Worm (Caenorhabditis elegans) whole organism, L2 larva: Measurements from ENCODE around the gene srw-63.

Source experiments
- ZK546.5 ChIP-seq: sonication (generic microtip); optimal IDR thresholded peaks from 2 replicates; lab custom pipeline; 2017; ENCODE audit warnings: missing biosample characterization, missing genetic modification characterization
- alr-1 ChIP-seq: fragments of 150-350 bp; optimal IDR thresholded peaks from 2 replicates; lab custom pipeline; 2014; ENCODE audit warnings: missing biosample characterization, missing genetic modification characterization
- ama-1 ChIP-seq: fragments of 150-350 bp; optimal IDR thresholded peaks from 2 replicates; lab custom pipeline; 2018; ENCODE audit warnings: inconsistent platforms
- dmd-4 ChIP-seq: sonication (generic microtip); optimal IDR thresholded peaks from 2 replicates; lab custom pipeline; 2017; ENCODE audit warnings: missing biosample characterization, missing genetic modification characterization
- egl-27 ChIP-seq: sonication (generic microtip); optimal IDR thresholded peaks from 3 replicates; lab custom pipeline; 2017; ENCODE audit warnings: missing biosample characterization, missing genetic modification reagents, missing genetic modification characterization
- fos-1 ChIP-seq: fragments of 150-350 bp; optimal IDR thresholded peaks from 2 replicates; lab custom pipeline; 2014; ENCODE audit warnings: missing biosample characterization, missing genetic modification characterization
- lin-39 ChIP-seq: fragments of 150-350 bp; optimal IDR thresholded peaks from 2 replicates; lab custom pipeline; 2014; ENCODE audit warnings: missing biosample characterization, missing genetic modification reagents, missing genetic modification characterization
- lsy-2 ChIP-seq, 2 experiments: fragments of 150-350 bp in 1 of 2; sonication (generic microtip) in 1 of 2; optimal IDR thresholded peaks; 2 replicates each; lab custom pipeline; 2014 to 2017; ENCODE audit warnings: missing biosample characterization in 2 of 2, missing genetic modification characterization in 2 of 2
- nhr-237 ChIP-seq: fragments of 150-350 bp; optimal IDR thresholded peaks from 2 replicates; lab custom pipeline; 2014; ENCODE audit warnings: missing biosample characterization, missing genetic modification characterization
- sem-4 ChIP-seq: fragments of 150-350 bp; optimal IDR thresholded peaks from 2 replicates; lab custom pipeline; 2014; ENCODE audit warnings: missing biosample characterization, missing genetic modification reagents, missing genetic modification characterization
- snpc-4 ChIP-seq: fragments of 150-350 bp; optimal IDR thresholded peaks from 2 replicates; lab custom pipeline; 2014; ENCODE audit warnings: missing biosample characterization, missing genetic modification characterization
- unc-39 ChIP-seq: fragments of 150-350 bp; optimal IDR thresholded peaks from 2 replicates; lab custom pipeline; 2014; ENCODE audit warnings: missing biosample characterization, missing genetic modification characterization
- ztf-11 ChIP-seq: sonication (generic microtip); optimal IDR thresholded peaks from 2 replicates; lab custom pipeline; 2017; ENCODE audit warnings: missing biosample characterization, missing genetic modification characterization

- TF ChIP-seq ztf-11 (tag; lab: Kevin White, UChicago) (no peak), fos-1 (no peak), ZK546.5 (no peak), unc-39 (tag; lab: Kevin White, UChicago) (no peak), snpc-4 (no peak), lin-39 (tag; lab: Kevin White, UChicago) (no peak), dmd-4 (tag; lab: Kevin White, UChicago) (no peak), lsy-2 (tag; optimal IDR thresholded peaks at IDR 0.05; lab: Kevin White, UChicago) (no peak), alr-1 (tag; lab: Kevin White, UChicago) (no peak), nhr-237 (tag; lab: Kevin White, UChicago) (no peak), sem-4 (tag; lab: Kevin White, UChicago) (no peak), ama-1 (lab: Kevin White, UChicago) (no peak), egl-27 (tag; lab: Kevin White, UChicago) (no peak)
Observed at ce11 chrIV:14019883-14020282, 4.1 kb upstream of the srw-63 start, which contains the start of the genes irld-56 and irld-55.
